Worm (Caenorhabditis elegans) whole organism, midembryonic: ENCODE data around the gene C09G9.5.

Source experiments
- flt-1 ChIP-seq: fragments of 200-800 bp; sonication (Bioruptor generic); IDR thresholded peaks from 2 replicates; pipeline ENCODE4 v1.3.6; 2022; ENCODE audit warnings: missing genetic modification characterization, missing compliant biosample characterization
- ztf-23 ChIP-seq: fragments of 200-800 bp; sonication (Bioruptor generic); IDR thresholded peaks from 2 replicates; pipeline ENCODE4 v1.3.6; 2022; ENCODE audit warnings: missing genetic modification reagents, missing genetic modification characterization, missing compliant biosample characterization
- ztf-29 ChIP-seq: fragments of 200-800 bp; sonication (Bioruptor generic); IDR thresholded peaks from 2 replicates; pipeline ENCODE4 v1.3.6; 2022; ENCODE audit warnings: missing genetic modification reagents, missing genetic modification characterization, missing compliant biosample characterization

ce11 chrIV:8888525-8889026, 2.2 kb downstream of the C09G9.5 start, which contains the start of gene oma-1:
- TF ChIP-seq ztf-29 (GFP tag; lab: Robert Waterston, UW), result no peak
- no peak for TF ChIP-seq flt-1 (GFP tag; lab: Robert Waterston, UW)
- no peak for TF ChIP-seq ztf-23
